Worm (Caenorhabditis elegans) whole organism, L2 larva: Measurements from ENCODE around the gene cnc-1.
A peak's percentile ranks its signal among the peaks of the same experiment; 100 is the strongest.

Experiments used
- Y55F3AM.14 ChIP-seq: fragments of 200-800 bp; sonication (Bioruptor generic); optimal IDR thresholded peaks from 2 replicates; lab custom pipeline; 2018; ENCODE audit warnings: mild to moderate bottlenecking, missing genetic modification characterization, missing compliant biosample characterization
- ZK546.5 ChIP-seq: sonication (generic microtip); optimal IDR thresholded peaks from 2 replicates; lab custom pipeline; 2017; ENCODE audit warnings: missing biosample characterization, missing genetic modification characterization
- alr-1 ChIP-seq: fragments of 150-350 bp; optimal IDR thresholded peaks from 2 replicates; lab custom pipeline; 2014; ENCODE audit warnings: missing biosample characterization, missing genetic modification characterization
- aly-2 ChIP-seq: fragments of 150-350 bp; optimal IDR thresholded peaks from 2 replicates; lab custom pipeline; 2014; ENCODE audit warnings: missing biosample characterization, missing genetic modification characterization
- ama-1 ChIP-seq: fragments of 150-350 bp; optimal IDR thresholded peaks from 2 replicates; lab custom pipeline; 2018; ENCODE audit warnings: inconsistent platforms
- blmp-1 ChIP-seq: sonication (generic microtip); optimal IDR thresholded peaks from 2 replicates; lab custom pipeline; 2017; ENCODE audit warnings: missing genetic modification characterization, mild to moderate bottlenecking, missing compliant biosample characterization, antibody characterized with exemption, moderate library complexity; ENCODE audit not compliant: insufficient read depth
- ceh-16 ChIP-seq: fragments of 150-350 bp; optimal IDR thresholded peaks from 2 replicates; lab custom pipeline; 2014; ENCODE audit warnings: missing biosample characterization, missing genetic modification characterization
- dmd-4 ChIP-seq: sonication (generic microtip); optimal IDR thresholded peaks from 2 replicates; lab custom pipeline; 2017; ENCODE audit warnings: missing biosample characterization, missing genetic modification characterization
- egl-27 ChIP-seq: sonication (generic microtip); optimal IDR thresholded peaks from 3 replicates; lab custom pipeline; 2017; ENCODE audit warnings: missing biosample characterization, missing genetic modification reagents, missing genetic modification characterization
- elt-1 ChIP-seq: fragments of 150-350 bp; optimal IDR thresholded peaks from 2 replicates; lab custom pipeline; 2014; ENCODE audit warnings: missing biosample characterization, missing genetic modification characterization
- elt-3 ChIP-seq: sonication (generic microtip); optimal IDR thresholded peaks from 2 replicates; lab custom pipeline; 2017; ENCODE audit warnings: missing biosample characterization, missing genetic modification characterization
- fos-1 ChIP-seq: fragments of 150-350 bp; optimal IDR thresholded peaks from 2 replicates; lab custom pipeline; 2014; ENCODE audit warnings: missing biosample characterization, missing genetic modification characterization
- gmeb-1 ChIP-seq: fragments of 150-350 bp; optimal IDR thresholded peaks from 2 replicates; lab custom pipeline; 2014; ENCODE audit warnings: missing biosample characterization, missing genetic modification characterization
- lin-11 ChIP-seq: fragments of 150-350 bp; sonication (generic microtip); optimal IDR thresholded peaks from 2 replicates; lab custom pipeline; 2014; ENCODE audit warnings: missing biosample characterization, missing genetic modification characterization, inconsistent platforms, mixed read lengths
- lin-39 ChIP-seq: fragments of 150-350 bp; optimal IDR thresholded peaks from 2 replicates; lab custom pipeline; 2014; ENCODE audit warnings: missing biosample characterization, missing genetic modification reagents, missing genetic modification characterization
- lsy-2 ChIP-seq, 2 experiments: fragments of 150-350 bp in 1 of 2; sonication (generic microtip) in 1 of 2; optimal IDR thresholded peaks; 2 replicates each; lab custom pipeline; 2014 to 2017; ENCODE audit warnings: missing biosample characterization in 2 of 2, missing genetic modification characterization in 2 of 2
- mdl-1 ChIP-seq, 2 experiments: fragments of 150-350 bp in 1 of 2; sonication (generic microtip) in 1 of 2; optimal IDR thresholded peaks; 2 replicates each; lab custom pipeline; 2017; ENCODE audit warnings: missing biosample characterization in 2 of 2, missing genetic modification characterization in 2 of 2
- nhr-10 ChIP-seq: sonication (generic microtip); optimal IDR thresholded peaks from 2 replicates; lab custom pipeline; 2017; ENCODE audit warnings: missing biosample characterization, missing genetic modification characterization
- nhr-11 ChIP-seq: fragments of 150-350 bp; optimal IDR thresholded peaks from 2 replicates; lab custom pipeline; 2014; ENCODE audit warnings: missing biosample characterization, missing genetic modification characterization
- nhr-12 ChIP-seq: fragments of 150-350 bp; optimal IDR thresholded peaks from 2 replicates; lab custom pipeline; 2014; ENCODE audit warnings: missing biosample characterization, missing genetic modification characterization
- nhr-21 ChIP-seq: fragments of 150-350 bp; optimal IDR thresholded peaks from 2 replicates; lab custom pipeline; 2014; ENCODE audit warnings: missing biosample characterization, missing genetic modification characterization
- nhr-237 ChIP-seq: fragments of 150-350 bp; optimal IDR thresholded peaks from 2 replicates; lab custom pipeline; 2014; ENCODE audit warnings: missing biosample characterization, missing genetic modification characterization
- nhr-25 ChIP-seq: fragments of 150-350 bp; sonication (generic microtip); optimal IDR thresholded peaks from 3 replicates; lab custom pipeline; 2014; ENCODE audit warnings: missing biosample characterization, missing genetic modification characterization
- nhr-6 ChIP-seq: fragments of 150-350 bp; optimal IDR thresholded peaks from 2 replicates; lab custom pipeline; 2014; ENCODE audit warnings: missing biosample characterization, missing genetic modification characterization
- sem-4 ChIP-seq: fragments of 150-350 bp; optimal IDR thresholded peaks from 2 replicates; lab custom pipeline; 2014; ENCODE audit warnings: missing biosample characterization, missing genetic modification reagents, missing genetic modification characterization
- skn-1 ChIP-seq: sonication (generic microtip); optimal IDR thresholded peaks from 2 replicates; lab custom pipeline; 2017; ENCODE audit warnings: missing biosample characterization, missing genetic modification characterization
- sma-3 ChIP-seq: sonication (generic microtip); optimal IDR thresholded peaks from 2 replicates; lab custom pipeline; 2016; ENCODE audit warnings: missing genetic modification reagents, missing genetic modification characterization, missing compliant biosample characterization
- sma-9 ChIP-seq, 2 experiments: fragments of 150-350 bp in 1 of 2; sonication (generic microtip) in 1 of 2; optimal IDR thresholded peaks; 2 replicates each; lab custom pipeline; 2014 to 2016; ENCODE audit warnings: missing genetic modification characterization in 2 of 2, mild to moderate bottlenecking in 1 of 2, missing biosample characterization in 1 of 2, missing compliant biosample characterization in 1 of 2, missing genetic modification reagents in 1 of 2, moderate library complexity in 1 of 2
- unc-55 ChIP-seq: fragments of 150-350 bp; sonication (generic microtip); optimal IDR thresholded peaks from 3 replicates; lab custom pipeline; 2014; ENCODE audit warnings: missing biosample characterization, missing genetic modification reagents, missing genetic modification characterization
- unc-62 ChIP-seq: fragments of 150-350 bp; optimal IDR thresholded peaks from 2 replicates; lab custom pipeline; 2014; ENCODE audit warnings: missing biosample characterization, missing genetic modification reagents, missing genetic modification characterization
- zag-1 ChIP-seq: fragments of 150-350 bp; optimal IDR thresholded peaks from 2 replicates; lab custom pipeline; 2014; ENCODE audit warnings: missing biosample characterization, missing genetic modification characterization
- ztf-11 ChIP-seq: sonication (generic microtip); optimal IDR thresholded peaks from 2 replicates; lab custom pipeline; 2017; ENCODE audit warnings: missing biosample characterization, missing genetic modification characterization
- ztf-4 ChIP-seq: fragments of 150-350 bp; optimal IDR thresholded peaks from 2 replicates; lab custom pipeline; 2014; ENCODE audit warnings: missing biosample characterization, missing genetic modification characterization

Gene cnc-1

ce11 chrV:1434398-1434797 lies 9.7 kb downstream of the cnc-1 start:
- TF ChIP-seq gmeb-1 (peak; percentile 54), lsy-2 (tag; optimal IDR thresholded peaks at IDR 0.05; lab: Kevin White, UChicago) (no peak), aly-2 (tag; lab: Kevin White, UChicago) (no peak), elt-3 (tag; lab: Kevin White, UChicago) (no peak), unc-62 (no peak), Y55F3AM.14 (GFP tag; lab: Kevin White, UChicago) (no peak), ceh-16 (tag; lab: Kevin White, UChicago) (no peak), blmp-1 (tag; lab: Kevin White, UChicago) (no peak)

DNA sequence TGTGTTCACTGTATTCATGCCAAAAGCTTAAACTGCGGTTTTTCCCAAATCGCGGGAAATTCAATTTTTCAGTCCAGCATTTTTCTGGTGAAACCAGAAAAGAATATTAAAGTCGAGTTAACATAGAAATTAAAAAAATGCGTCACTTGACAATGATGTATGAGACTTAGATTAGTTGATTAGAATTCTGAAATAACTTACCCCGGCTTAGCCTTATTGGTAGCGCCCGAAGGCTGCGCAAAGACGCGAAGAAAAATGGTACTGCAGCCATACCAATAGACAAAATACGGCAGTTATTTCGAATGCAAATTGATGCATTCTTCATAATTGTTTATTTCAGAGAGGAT lies 10.7 kb downstream of the cnc-1 start:
- no peak for TF ChIP-seq ztf-4 (tag; lab: Kevin White, UChicago)
- no peak for TF ChIP-seq sem-4
- TF ChIP-seq unc-55 (GFP tag; lab: Kevin White, UChicago), result no peak
- no peak for TF ChIP-seq nhr-6
- no peak for TF ChIP-seq lsy-2 (tag; optimal IDR thresholded peaks at IDR 0.05; lab: Kevin White, UChicago)
- TF ChIP-seq aly-2 (tag; lab: Kevin White, UChicago), result no peak
- no peak for TF ChIP-seq skn-1 (tag; lab: Kevin White, UChicago)
- TF ChIP-seq dmd-4 (tag; lab: Kevin White, UChicago), result no peak
- no peak for TF ChIP-seq nhr-11
- TF ChIP-seq elt-1 (tag; lab: Kevin White, UChicago), result no peak
- TF ChIP-seq sma-9 (GFP tag; optimal IDR thresholded peaks at IDR 0.05; lab: Kevin White, UChicago), result no peak
- no peak for TF ChIP-seq sma-9 (tag; optimal IDR thresholded peaks at IDR 0.05; lab: Kevin White, UChicago)
- TF ChIP-seq lin-39 (tag; lab: Kevin White, UChicago), result no peak
- no peak for TF ChIP-seq mdl-1 (tag; optimal IDR thresholded peaks at IDR 0.05; lab: Kevin White, UChicago)
- TF ChIP-seq ZK546.5 (tag; lab: Kevin White, UChicago), result no peak
- TF ChIP-seq nhr-10 (tag; lab: Kevin White, UChicago), result no peak
- no peak for TF ChIP-seq nhr-21
- TF ChIP-seq lin-11, result no peak
- TF ChIP-seq, all 48 proteins: peak for 0

ce11 chrV:1432500-1433418 lies 11.3 kb downstream of the cnc-1 start:
- TF ChIP-seq ama-1 (lab: Kevin White, UChicago) (no peak), fos-1 (peak; percentile 18), lsy-2 (tag; optimal IDR thresholded peaks at IDR 0.05; lab: Kevin White, UChicago) (no peak), alr-1 (no peak), gmeb-1 (peak; percentile 98)
- TF ChIP-seq, all 48 proteins: peak for 2

- no peak for TF ChIP-seq egl-27 (tag; lab: Kevin White, UChicago)
- TF ChIP-seq nhr-237 (tag; lab: Kevin White, UChicago), result no peak
- TF ChIP-seq nhr-25, result no peak
- no peak for TF ChIP-seq zag-1 (tag; lab: Kevin White, UChicago)
- TF ChIP-seq ztf-4 (tag; lab: Kevin White, UChicago), result no peak
- no peak for TF ChIP-seq sma-3
These were observed 12.3 kb downstream of the cnc-1 start, which contains the start of gene ges-1 for ce11 chrV:1431702-1432187. Gene ges-1 (minus strand): TSS chrV:1432137.

- TF ChIP-seq sma-3, result no peak
- TF ChIP-seq elt-3 (tag; lab: Kevin White, UChicago), result no peak
- TF ChIP-seq sem-4, result no peak
- no peak for TF ChIP-seq ztf-11
- no peak for TF ChIP-seq nhr-12 (tag; lab: Kevin White, UChicago)
- no peak for TF ChIP-seq skn-1 (tag; lab: Kevin White, UChicago)
- TF ChIP-seq blmp-1 (tag; lab: Kevin White, UChicago), result no peak
- TF ChIP-seq lin-11, result no peak
These were observed 18.5 kb downstream of the cnc-1 start, which contains the start of gene R12A1.3 for ce11 chrV:1425595-1425994. Gene R12A1.3 (minus strand): TSS chrV:1425794.
